Fruit fly (Drosophila melanogaster) whole organism, pupa: ENCODE results near the gene Manf.

Experiments used
- CG10348 ChIP-seq: fragments of 200-800 bp; sonication (Bioruptor generic); IDR thresholded peaks from 2 replicates; pipeline ENCODE4 v1.3.6; 2022; ENCODE audit warnings: missing biosample characterization, missing genetic modification characterization
- CG13204 ChIP-seq: fragments of 200-800 bp; sonication (Bioruptor generic); optimal IDR thresholded peaks from 2 replicates; lab custom pipeline; 2018; ENCODE audit warnings: missing biosample characterization, mild to moderate bottlenecking, missing genetic modification characterization, moderate library complexity
- CG14655 ChIP-seq: fragments of 200-800 bp; sonication (Bioruptor generic); optimal IDR thresholded peaks from 3 replicates; lab custom pipeline; 2017; ENCODE audit warnings: mild to moderate bottlenecking, missing biosample characterization, missing genetic modification reagents, missing genetic modification characterization
- CG15710 ChIP-seq: fragments of 200-800 bp; sonication (Bioruptor generic); optimal IDR thresholded peaks from 2 replicates; lab custom pipeline; 2018; ENCODE audit warnings: missing biosample characterization, mild to moderate bottlenecking, missing genetic modification characterization, moderate library complexity
- CG17806 ChIP-seq: fragments of 200-800 bp; sonication (Bioruptor generic); optimal IDR thresholded peaks from 2 replicates; lab custom pipeline; 2018; ENCODE audit warnings: missing biosample characterization, mild to moderate bottlenecking, missing genetic modification characterization, moderate library complexity
- CG32121 ChIP-seq: fragments of 200-800 bp; sonication (Bioruptor generic); IDR thresholded peaks from 2 replicates; pipeline ENCODE4 v1.3.6; 2022; ENCODE audit warnings: missing biosample characterization, missing genetic modification characterization
- CG34367 ChIP-seq: fragments of 200-800 bp; sonication (Bioruptor generic); optimal IDR thresholded peaks from 2 replicates; lab custom pipeline; 2018; ENCODE audit warnings: missing biosample characterization, mild to moderate bottlenecking, missing genetic modification characterization
- CG4496 ChIP-seq: fragments of 200-800 bp; sonication (Bioruptor generic); IDR thresholded peaks from 3 replicates; pipeline ENCODE4 v1.3.6; 2022; ENCODE audit warnings: missing biosample characterization, missing genetic modification characterization
- CG8159 ChIP-seq: fragments of 200-800 bp; sonication (Bioruptor generic); optimal IDR thresholded peaks from 3 replicates; lab custom pipeline; 2018; ENCODE audit warnings: missing biosample characterization, mild to moderate bottlenecking, missing genetic modification characterization, moderate library complexity
- CG8301 ChIP-seq: fragments of 200-800 bp; sonication (Bioruptor generic); optimal IDR thresholded peaks from 2 replicates; lab custom pipeline; 2018; ENCODE audit warnings: missing biosample characterization, mild to moderate bottlenecking, missing genetic modification characterization
- CG9948 ChIP-seq: fragments of 200-800 bp; sonication (Bioruptor generic); optimal IDR thresholded peaks from 2 replicates; lab custom pipeline; 2018; ENCODE audit warnings: missing biosample characterization, mild to moderate bottlenecking, missing genetic modification characterization, moderate library complexity
- D1 ChIP-seq: fragments of 200-800 bp; sonication (Bioruptor generic); optimal IDR thresholded peaks from 2 replicates; lab custom pipeline; 2018; ENCODE audit warnings: missing biosample characterization, mild to moderate bottlenecking, missing genetic modification characterization, moderate library complexity
- EcR ChIP-seq: fragments of 200-800 bp; sonication (Bioruptor generic); optimal IDR thresholded peaks from 3 replicates; lab custom pipeline; 2019; ENCODE audit warnings: missing biosample characterization, missing genetic modification characterization, mild to moderate bottlenecking, moderate library complexity, missing genetic modification reagents
- Ets98B ChIP-seq: fragments of 200-800 bp; sonication (Bioruptor generic); IDR thresholded peaks from 2 replicates; pipeline ENCODE4 v1.3.6; 2022; ENCODE audit warnings: missing biosample characterization, missing genetic modification characterization
- Pif1A ChIP-seq: fragments of 200-800 bp; sonication (Bioruptor generic); optimal IDR thresholded peaks from 3 replicates; lab custom pipeline; 2016; ENCODE audit warnings: missing biosample characterization, missing genetic modification characterization
- Pif1B ChIP-seq: fragments of 200-800 bp; sonication (Bioruptor generic); optimal IDR thresholded peaks from 3 replicates; lab custom pipeline; 2016; ENCODE audit warnings: missing biosample characterization, missing genetic modification characterization
- Snoo ChIP-seq: fragments of 200-800 bp; sonication (Bioruptor generic); optimal IDR thresholded peaks from 3 replicates; lab custom pipeline; 2017; ENCODE audit warnings: missing biosample characterization, mild to moderate bottlenecking, missing genetic modification characterization, inconsistent platforms
- fd96Ca ChIP-seq: fragments of 200-800 bp; sonication (Bioruptor generic); IDR thresholded peaks from 3 replicates; pipeline ENCODE4 v1.3.6; 2022; ENCODE audit warnings: missing biosample characterization, missing genetic modification characterization
- gl ChIP-seq: fragments of 200-800 bp; sonication (Bioruptor generic); optimal IDR thresholded peaks from 2 replicates; lab custom pipeline; 2018; ENCODE audit warnings: missing biosample characterization, mild to moderate bottlenecking, missing genetic modification characterization
- rn ChIP-seq: fragments of 200-800 bp; sonication (Bioruptor generic); IDR thresholded peaks from 2 replicates; pipeline ENCODE4 v1.3.6; 2022; ENCODE audit warnings: missing biosample characterization, missing genetic modification characterization

The Manf gene

DNA sequence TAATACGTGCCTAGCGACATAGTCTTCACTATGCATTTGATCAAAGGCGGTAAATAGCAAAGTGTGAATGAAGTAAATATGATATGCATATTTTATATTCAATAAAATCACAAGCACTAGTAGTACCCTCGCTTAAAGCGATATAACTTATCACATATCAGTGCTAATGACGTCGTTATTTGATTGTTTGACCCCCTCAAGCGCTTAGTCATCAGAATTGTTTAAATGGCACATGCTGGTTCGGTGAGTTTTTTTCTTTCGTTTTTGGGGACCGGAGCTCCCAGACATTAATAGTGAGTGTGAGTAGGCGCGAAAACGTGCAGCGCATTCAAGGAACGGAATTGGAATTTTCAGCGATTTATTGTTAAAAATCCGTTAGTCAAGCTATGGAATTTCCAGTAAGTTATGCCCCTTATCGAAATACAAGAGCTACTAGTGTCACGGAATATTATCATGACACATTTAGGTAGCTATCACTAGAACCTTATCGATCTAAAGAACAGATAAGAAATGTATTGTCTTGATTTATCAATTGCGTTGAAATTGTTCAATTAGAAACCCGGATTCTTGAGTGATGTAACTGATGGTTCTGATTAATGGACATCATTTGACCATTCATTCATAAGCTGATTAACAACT is 1.5 kb upstream of the Manf start:
- TF ChIP-seq CG17806 (tag; lab: Kevin White, UChicago) (no peak), CG14655 (GFP tag; lab: Kevin White, UChicago) (no peak), CG13204 (GFP tag; lab: Kevin White, UChicago) (no peak), CG8301 (tag; lab: Kevin White, UChicago) (no peak), fd96Ca (GFP tag; lab: Robert Waterston, UW) (no peak)

DNA sequence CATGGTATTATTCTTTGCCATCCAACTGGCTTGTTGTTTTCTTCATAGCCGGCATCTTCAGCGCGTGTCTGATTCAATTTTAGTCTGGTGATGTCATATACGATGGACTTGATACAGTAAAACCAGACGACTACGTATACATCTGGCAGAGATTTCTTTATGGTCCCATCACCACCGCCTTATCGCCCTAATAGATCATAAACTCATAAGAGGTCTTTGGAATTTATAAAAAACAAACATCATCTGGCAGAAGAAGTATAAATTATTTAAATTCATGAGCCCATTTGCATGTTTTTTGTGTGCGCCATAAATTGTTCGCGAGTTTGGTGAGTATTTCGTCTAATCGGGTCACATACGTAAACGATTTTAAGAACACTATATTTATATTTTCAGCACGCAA is 915 bp upstream of the Manf start:
- TF ChIP-seq Pif1B (GFP tag; lab: Kevin White, UChicago) = no peak
- TF ChIP-seq CG10348 (GFP tag; lab: Robert Waterston, UW) = no peak
- TF ChIP-seq CG14655 (GFP tag; lab: Kevin White, UChicago) = no peak

DNA sequence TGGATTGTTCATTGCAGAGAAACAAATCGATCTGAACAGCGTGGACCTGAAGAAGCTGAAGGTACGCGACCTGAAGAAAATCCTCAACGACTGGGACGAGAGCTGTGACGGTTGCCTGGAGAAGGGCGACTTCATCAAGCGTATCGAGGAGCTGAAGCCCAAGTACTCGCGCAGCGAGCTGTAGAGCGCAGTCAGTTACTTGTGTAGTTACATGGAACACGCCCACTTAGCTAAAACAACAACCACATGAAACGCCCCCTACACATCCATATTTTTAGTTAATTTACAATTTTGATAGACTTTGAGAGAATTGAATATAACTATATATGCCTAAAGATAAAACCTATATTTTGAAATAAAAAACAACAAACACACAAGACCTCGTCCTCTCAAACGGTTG is 1.2 kb downstream of the Manf start:
- TF ChIP-seq gl (tag; lab: Kevin White, UChicago) (no peak), CG17806 (tag; lab: Kevin White, UChicago) (no peak), D1 (tag; lab: Kevin White, UChicago) (no peak), fd96Ca (GFP tag; lab: Robert Waterston, UW) (no peak), CG34367 (tag; lab: Kevin White, UChicago) (no peak), Pif1A (GFP tag; lab: Kevin White, UChicago) (no peak), CG15710 (tag; lab: Kevin White, UChicago) (no peak), Pif1B (GFP tag; lab: Kevin White, UChicago) (no peak)

DNA sequence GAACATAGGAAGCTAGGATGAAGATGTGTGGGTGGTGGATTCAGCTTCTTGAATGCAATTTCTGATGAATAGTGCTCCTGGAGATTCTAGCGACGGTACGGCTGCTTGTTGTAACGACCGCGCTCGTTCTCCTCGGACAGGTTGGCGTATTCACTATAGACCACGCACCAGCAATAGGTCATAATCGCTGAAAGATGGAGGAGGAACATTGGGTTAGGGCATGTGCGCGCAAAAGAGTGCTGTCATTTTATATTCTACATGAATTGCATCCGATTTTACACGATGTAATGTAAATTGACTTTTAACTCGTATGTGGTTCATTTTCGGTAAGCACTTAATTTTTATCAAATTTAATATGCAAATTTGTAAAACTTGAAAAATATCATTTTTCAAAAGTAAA is 1.8 kb downstream of the Manf start:
- TF ChIP-seq CG4496 (0 out of 3 replicates have a peak, but pooled peaks have one; percentile 27), Ets98B (GFP tag; lab: Robert Waterston, UW) (no peak)
- TF ChIP-seq, all 21 proteins: peak for 1

DNA sequence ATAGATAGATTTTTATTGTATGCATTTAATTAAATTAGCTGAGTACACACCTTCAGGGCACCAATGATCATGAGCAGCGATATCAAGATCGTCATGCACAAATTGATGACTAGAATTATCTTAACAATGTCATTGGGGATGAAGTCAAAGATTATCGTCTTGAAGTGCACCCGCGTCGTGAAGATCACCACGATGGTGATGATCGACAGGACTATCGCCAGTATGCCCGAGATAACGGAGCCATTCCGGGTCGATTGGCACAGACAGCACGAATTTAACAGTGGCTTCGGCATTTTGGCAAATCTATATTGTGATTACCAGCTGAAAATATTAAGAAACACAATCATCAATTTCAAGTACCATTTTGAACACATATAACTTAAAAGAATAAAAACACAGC is 2.8 kb downstream of the Manf start:
- TF ChIP-seq CG9948 (tag; lab: Kevin White, UChicago) (no peak), EcR (GFP tag; lab: Kevin White, UChicago) (no peak), gl (tag; lab: Kevin White, UChicago) (no peak), D1 (tag; lab: Kevin White, UChicago) (no peak), Ets98B (GFP tag; lab: Robert Waterston, UW) (no peak), Pif1B (GFP tag; lab: Kevin White, UChicago) (no peak), CG13204 (GFP tag; lab: Kevin White, UChicago) (no peak), CG15710 (tag; lab: Kevin White, UChicago) (no peak)

DNA sequence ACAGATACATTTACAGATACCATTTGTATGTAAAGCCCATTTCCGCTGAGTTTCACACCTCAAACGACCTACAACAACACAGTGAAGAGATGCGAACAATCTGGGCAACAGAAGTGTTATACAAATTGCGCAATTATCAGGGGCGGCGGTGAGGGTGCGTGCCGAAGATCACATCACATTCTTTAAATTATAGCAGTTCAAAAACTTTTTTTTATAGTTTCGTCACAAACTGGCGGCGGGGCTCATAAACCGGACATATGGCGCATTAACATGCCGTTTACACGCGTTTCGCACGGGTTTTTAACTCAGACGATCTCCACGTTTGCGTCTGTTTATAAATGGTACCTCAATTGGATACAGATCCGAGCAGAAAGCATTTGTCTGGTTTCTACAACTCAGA is 4.0 kb downstream of the Manf start:
- TF ChIP-seq Snoo (tag; lab: Kevin White, UChicago) = no peak
- TF ChIP-seq EcR (GFP tag; lab: Kevin White, UChicago) = peak; percentile 39

DNA sequence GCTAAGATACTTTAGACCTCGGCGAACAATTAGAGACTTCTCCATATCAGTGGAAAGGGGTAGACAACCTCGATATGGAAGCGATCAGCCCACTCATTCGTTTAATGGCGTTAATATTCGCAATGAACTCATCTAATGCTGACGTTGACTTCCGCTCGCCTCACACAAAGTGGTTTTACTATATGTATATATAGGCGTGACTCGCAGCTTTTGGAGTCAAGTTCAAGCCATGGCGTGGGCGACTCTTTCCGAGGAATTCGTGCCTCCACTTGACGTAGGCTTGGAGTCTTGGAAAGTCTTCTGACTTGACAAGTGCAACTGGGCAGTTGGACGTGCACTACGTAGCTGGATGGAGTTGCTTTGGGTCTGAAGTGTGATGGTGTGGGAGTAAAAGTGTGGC is 4.5 kb downstream of the Manf start:
- TF ChIP-seq CG14655 (GFP tag; lab: Kevin White, UChicago) (no peak), Pif1A (GFP tag; lab: Kevin White, UChicago) (no peak), Ets98B (GFP tag; lab: Robert Waterston, UW) (no peak), CG9948 (tag; lab: Kevin White, UChicago) (no peak)
- TF ChIP-seq, all 21 proteins: peak for 0

DNA sequence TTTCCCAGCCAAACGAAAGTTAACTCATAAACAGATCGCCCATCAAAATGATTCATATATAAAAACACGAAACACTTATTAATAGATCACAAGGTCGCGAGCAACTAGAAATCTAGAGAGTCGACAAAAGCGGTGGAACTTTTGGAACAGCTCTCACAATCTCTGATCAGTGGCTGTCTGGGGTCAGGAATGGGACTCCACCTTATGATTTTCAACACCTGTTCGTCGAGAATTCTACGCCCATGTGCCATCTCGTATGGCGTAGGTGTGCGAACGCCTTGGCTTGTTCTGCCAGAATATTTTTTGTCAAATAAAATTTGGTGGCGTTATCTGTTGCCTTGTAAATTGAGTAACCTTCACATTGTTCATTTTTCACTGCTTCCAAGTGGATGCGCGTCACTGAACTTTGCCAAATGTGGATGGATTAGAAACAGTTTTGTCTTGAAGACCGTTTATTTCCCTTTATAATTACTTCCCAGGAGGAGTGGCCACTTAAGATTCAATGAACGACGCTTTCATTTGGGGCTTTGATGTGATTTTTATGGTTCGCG is 6.3 kb downstream of the Manf start:
- TF ChIP-seq gl (tag; lab: Kevin White, UChicago) (no peak), CG10348 (GFP tag; lab: Robert Waterston, UW) (no peak), EcR (GFP tag; lab: Kevin White, UChicago) (no peak), CG32121 (GFP tag; lab: Robert Waterston, UW) (no peak), rn (GFP tag; lab: Robert Waterston, UW) (no peak), CG15710 (tag; lab: Kevin White, UChicago) (no peak), Pif1A (GFP tag; lab: Kevin White, UChicago) (no peak), CG17806 (tag; lab: Kevin White, UChicago) (no peak), CG4496 (no peak), Pif1B (GFP tag; lab: Kevin White, UChicago) (no peak), CG13204 (GFP tag; lab: Kevin White, UChicago) (no peak), CG9948 (tag; lab: Kevin White, UChicago) (no peak), Snoo (tag; lab: Kevin White, UChicago) (no peak), Ets98B (GFP tag; lab: Robert Waterston, UW) (no peak), fd96Ca (GFP tag; lab: Robert Waterston, UW) (no peak), CG8159 (tag; lab: Kevin White, UChicago) (no peak)
